Worm (Caenorhabditis elegans): Measurements from ENCODE around the gene T05H10.8.

DNA sequence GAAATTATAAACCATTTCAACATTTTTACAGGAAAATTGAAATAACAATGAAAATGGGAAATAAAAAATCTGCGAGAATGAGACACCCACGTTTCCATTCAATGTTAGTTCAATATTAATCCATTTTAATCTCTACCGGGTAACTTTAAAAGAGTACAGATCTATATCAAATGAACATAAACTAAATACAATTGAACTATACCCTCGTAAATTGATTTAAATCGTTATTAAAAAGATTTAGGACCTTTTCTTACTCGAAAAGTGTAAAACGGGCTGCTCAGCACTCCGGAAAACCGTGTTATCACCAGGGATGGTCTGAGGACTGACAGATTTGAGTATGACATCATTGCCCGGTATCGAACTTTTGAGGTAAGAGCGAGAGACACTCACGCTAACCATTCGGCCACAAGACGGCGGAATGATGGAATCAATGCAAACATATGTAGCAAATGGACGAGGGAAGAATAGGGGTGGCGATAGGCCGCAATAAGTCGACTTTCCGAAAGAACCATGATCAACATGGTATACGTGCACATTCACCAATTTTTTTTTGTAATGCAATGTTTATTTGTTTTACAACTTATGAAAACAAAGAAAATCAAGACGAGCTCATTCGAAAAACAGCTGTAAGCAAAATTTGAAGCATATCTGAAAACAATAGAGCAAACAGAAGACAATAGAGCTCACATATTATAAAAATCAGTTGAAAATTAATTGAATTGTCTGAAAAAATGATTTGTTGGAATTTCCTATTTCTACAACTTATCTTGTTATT, 48.2 kb downstream of the T05H10.8 start, which contains the start of the genes chst-1 and C41C4.9:
- TF ChIP-seq flt-1 (GFP tag; IDR thresholded peaks at IDR 0.05) (peak; percentile 97), klf-2 (GFP tag; conservative IDR thresholded peaks at IDR 0.05) (no peak; the same call in 1 of the 2 replicates)
